Fruit fly (Drosophila melanogaster) whole organism, embryonic: Measurements from ENCODE around the gene CG42866.

Experiments
- CG11456 ChIP-seq: fragments of 200-800 bp; sonication (Bioruptor generic); IDR thresholded peaks from 3 replicates; pipeline ENCODE4 v1.3.6; 2022; ENCODE audit warnings: missing biosample characterization, missing genetic modification characterization
- CG12744 ChIP-seq: fragments of 200-800 bp; sonication (Bioruptor generic); optimal IDR thresholded peaks from 2 replicates; lab custom pipeline; 2016; ENCODE audit warnings: missing biosample characterization, missing genetic modification characterization
- CG14667 ChIP-seq: fragments of 200-800 bp; sonication (Bioruptor generic); IDR thresholded peaks from 2 replicates; pipeline ENCODE4 v1.3.6; 2022; ENCODE audit warnings: missing biosample characterization, missing genetic modification characterization
- CG17359 ChIP-seq: fragments of 200-800 bp; sonication (Bioruptor generic); optimal IDR thresholded peaks from 3 replicates; lab custom pipeline; 2018; ENCODE audit warnings: missing biosample characterization, mild to moderate bottlenecking, missing genetic modification characterization, moderate library complexity
- CG1792 ChIP-seq: fragments of 200-800 bp; sonication (Bioruptor generic); optimal IDR thresholded peaks from 2 replicates; lab custom pipeline; 2016; ENCODE audit warnings: missing biosample characterization, missing genetic modification characterization
- CG18476 ChIP-seq: fragments of 200-800 bp; sonication (Bioruptor generic); optimal IDR thresholded peaks from 2 replicates; lab custom pipeline; 2016; ENCODE audit warnings: missing biosample characterization, mild to moderate bottlenecking, missing genetic modification characterization
- CG18599 ChIP-seq: fragments of 200-800 bp; sonication (Bioruptor generic); optimal IDR thresholded peaks from 3 replicates; lab custom pipeline; 2017; ENCODE audit warnings: missing biosample characterization, missing genetic modification characterization, mild to moderate bottlenecking, moderate library complexity, missing genetic modification reagents
- CG18764 ChIP-seq: fragments of 200-800 bp; sonication (Bioruptor generic); optimal IDR thresholded peaks from 3 replicates; lab custom pipeline; 2016; ENCODE audit warnings: missing biosample characterization, missing genetic modification characterization
- CG2129 ChIP-seq: fragments of 200-800 bp; sonication (Bioruptor generic); IDR thresholded peaks from 2 replicates; pipeline ENCODE4 v1.3.6; 2022; ENCODE audit warnings: missing biosample characterization, missing genetic modification characterization; ENCODE audit not compliant: partially characterized antibody
- CG2199 ChIP-seq: fragments of 200-800 bp; sonication (Bioruptor generic); IDR thresholded peaks from 3 replicates; pipeline ENCODE4 v1.3.6; 2022; ENCODE audit warnings: missing biosample characterization, missing genetic modification characterization
- CG30431 ChIP-seq: fragments of 200-800 bp; sonication (Bioruptor generic); optimal IDR thresholded peaks from 2 replicates; lab custom pipeline; 2017; ENCODE audit warnings: missing biosample characterization, missing genetic modification characterization
- CG3065 ChIP-seq: fragments of 200-800 bp; sonication (Bioruptor generic); optimal IDR thresholded peaks from 2 replicates; lab custom pipeline; 2016; ENCODE audit warnings: missing biosample characterization, missing genetic modification characterization
- CG34376 ChIP-seq: fragments of 200-800 bp; sonication (Bioruptor generic); optimal IDR thresholded peaks from 2 replicates; lab custom pipeline; 2018; ENCODE audit warnings: missing biosample characterization, mild to moderate bottlenecking, missing genetic modification characterization
- CG3726 ChIP-seq: fragments of 200-800 bp; sonication (Bioruptor generic); IDR thresholded peaks from 3 replicates; pipeline ENCODE4, ENCODE4 v1.3.6; 2022; ENCODE audit warnings: missing biosample characterization, missing genetic modification characterization
- CG3838 ChIP-seq: fragments of 200-800 bp; sonication (Bioruptor generic); optimal IDR thresholded peaks from 3 replicates; lab custom pipeline; 2016; ENCODE audit warnings: missing biosample characterization, missing genetic modification characterization
- CG42726 ChIP-seq: fragments of 200-800 bp; sonication (Bioruptor generic); IDR thresholded peaks from 2 replicates; pipeline ENCODE4 v1.3.6; 2022; ENCODE audit warnings: missing biosample characterization, missing genetic modification characterization; ENCODE audit not compliant: partially characterized antibody
- CG4707 ChIP-seq: fragments of 200-800 bp; sonication (Bioruptor generic); optimal IDR thresholded peaks from 2 replicates; lab custom pipeline; 2018; ENCODE audit warnings: missing biosample characterization, mild to moderate bottlenecking, missing genetic modification characterization, moderate library complexity
- CG4820 ChIP-seq: fragments of 200-800 bp; sonication (Bioruptor generic); optimal IDR thresholded peaks from 3 replicates; lab custom pipeline; 2016; ENCODE audit warnings: missing biosample characterization, missing genetic modification characterization
- CG6791 ChIP-seq: fragments of 200-800 bp; sonication (Bioruptor generic); IDR thresholded peaks from 3 replicates; pipeline ENCODE4 v1.3.6; 2022; ENCODE audit warnings: missing biosample characterization, missing genetic modification characterization; ENCODE audit not compliant: partially characterized antibody
- CG7839 ChIP-seq: fragments of 200-800 bp; sonication (Bioruptor generic); optimal IDR thresholded peaks from 3 replicates; lab custom pipeline; 2018; ENCODE audit warnings: missing biosample characterization, mild to moderate bottlenecking, missing genetic modification characterization, moderate library complexity
- CG9817 ChIP-seq: fragments of 200-800 bp; sonication (Bioruptor generic); optimal IDR thresholded peaks from 2 replicates; lab custom pipeline; 2018; ENCODE audit warnings: missing biosample characterization, mild to moderate bottlenecking, missing genetic modification characterization, moderate library complexity
- Deaf1 ChIP-seq: fragments of 200-800 bp; optimal IDR thresholded peaks from 3 replicates; lab custom pipeline; 2019; ENCODE audit warnings: missing biosample characterization, mild to moderate bottlenecking, missing genetic modification characterization, moderate library complexity
- Dek ChIP-seq: fragments of 200-800 bp; sonication (Bioruptor generic); optimal IDR thresholded peaks from 3 replicates; lab custom pipeline; 2019; ENCODE audit warnings: missing biosample characterization, mild to moderate bottlenecking, missing genetic modification characterization, moderate library complexity
- Dll ChIP-seq: fragments of 200-800 bp; sonication (Bioruptor generic); IDR thresholded peaks from 4 replicates; pipeline ENCODE4 v1.3.6; 2022; ENCODE audit warnings: missing biosample characterization, missing genetic modification characterization; ENCODE audit not compliant: partially characterized antibody
- E2f2 ChIP-seq: fragments of 200-800 bp; sonication (Bioruptor generic); IDR thresholded peaks from 2 replicates; pipeline ENCODE4 v1.3.6; 2022; ENCODE audit warnings: missing biosample characterization, missing genetic modification characterization
- Ets97D ChIP-seq: fragments of 200-800 bp; sonication (Bioruptor generic); optimal IDR thresholded peaks from 3 replicates; lab custom pipeline; 2016; ENCODE audit warnings: missing biosample characterization, missing genetic modification characterization
- Fer1 ChIP-seq: fragments of 200-800 bp; sonication (Bioruptor generic); optimal IDR thresholded peaks from 2 replicates; lab custom pipeline; 2017; ENCODE audit warnings: missing biosample characterization, mild to moderate bottlenecking, missing genetic modification characterization
- Gsc ChIP-seq: fragments of 200-800 bp; sonication (Bioruptor generic); IDR thresholded peaks from 2 replicates; pipeline ENCODE4 v1.3.6; 2022; ENCODE audit warnings: missing biosample characterization, missing genetic modification characterization
- Hsf ChIP-seq: fragments of 200-800 bp; sonication (Bioruptor generic); optimal IDR thresholded peaks from 3 replicates; lab custom pipeline; 2016; ENCODE audit warnings: missing biosample characterization, missing genetic modification characterization
- MTF-1 ChIP-seq: fragments of 200-800 bp; sonication (Bioruptor generic); optimal IDR thresholded peaks from 2 replicates; lab custom pipeline; 2018; ENCODE audit warnings: missing biosample characterization, mild to moderate bottlenecking, missing genetic modification characterization, borderline replicate concordance
- Med ChIP-seq: fragments of 200-800 bp; sonication (Bioruptor generic); peaks from one replicate; lab custom pipeline; 2016; ENCODE audit warnings: missing biosample characterization, missing genetic modification characterization, mild to moderate bottlenecking, inconsistent platforms, moderate library complexity
- NFAT ChIP-seq: fragments of 200-800 bp; sonication (Bioruptor generic); IDR thresholded peaks from 2 replicates; pipeline ENCODE4 v1.3.6; 2022; ENCODE audit warnings: missing biosample characterization, missing genetic modification characterization
- Neu2 ChIP-seq: fragments of 200-800 bp; sonication (Bioruptor generic); optimal IDR thresholded peaks from 3 replicates; lab custom pipeline; 2016; ENCODE audit warnings: missing biosample characterization, missing genetic modification characterization, borderline replicate concordance
- Nf-YA ChIP-seq: fragments of 200-800 bp; sonication (Bioruptor generic); IDR thresholded peaks from 2 replicates; pipeline ENCODE4 v1.3.6; 2022; ENCODE audit warnings: missing biosample characterization, missing genetic modification characterization
- Pdp1 ChIP-seq, 2 experiments: fragments of 200-800 bp; sonication (Bioruptor generic); optimal IDR thresholded peaks; 3 replicates each; lab custom pipeline; 2016; ENCODE audit warnings: missing biosample characterization in 2 of 2, missing genetic modification characterization in 2 of 2, mild to moderate bottlenecking in 1 of 2, moderate library complexity in 1 of 2
- btn ChIP-seq: fragments of 200-800 bp; sonication (Bioruptor generic); optimal IDR thresholded peaks from 2 replicates; lab custom pipeline; 2016; ENCODE audit warnings: missing biosample characterization, missing genetic modification characterization
- crp ChIP-seq, 2 experiments: fragments of 200-800 bp; sonication (Bioruptor generic); optimal IDR thresholded peaks; 2 replicates in 1 of 2; 3 replicates in 1 of 2; lab custom pipeline; 2017; ENCODE audit warnings: missing biosample characterization in 2 of 2, missing genetic modification characterization in 2 of 2, mild to moderate bottlenecking in 1 of 2, moderate library complexity in 1 of 2
- emc ChIP-seq: fragments of 200-800 bp; sonication (Bioruptor generic); optimal IDR thresholded peaks from 2 replicates; lab custom pipeline; 2016; ENCODE audit warnings: missing biosample characterization, missing genetic modification characterization
- exex ChIP-seq: fragments of 200-800 bp; sonication (Bioruptor generic); optimal IDR thresholded peaks from 4 replicates; lab custom pipeline; 2018; ENCODE audit warnings: missing biosample characterization, mild to moderate bottlenecking, missing genetic modification characterization, moderate library complexity
- ham ChIP-seq: fragments of 200-800 bp; sonication (Bioruptor generic); IDR thresholded peaks from 2 replicates; pipeline ENCODE4 v1.3.6; 2022; ENCODE audit warnings: missing biosample characterization, missing genetic modification characterization
- nau ChIP-seq: fragments of 200-800 bp; sonication (Bioruptor generic); optimal IDR thresholded peaks from 3 replicates; lab custom pipeline; 2017; ENCODE audit warnings: missing biosample characterization, mild to moderate bottlenecking, missing genetic modification characterization, missing genetic modification reagents
- odd ChIP-seq: fragments of 200-800 bp; sonication (Bioruptor generic); optimal IDR thresholded peaks from 2 replicates; lab custom pipeline; 2017; ENCODE audit warnings: missing biosample characterization, mild to moderate bottlenecking, missing genetic modification characterization
- psq ChIP-seq: fragments of 200-800 bp; sonication (Bioruptor generic); optimal IDR thresholded peaks from 2 replicates; lab custom pipeline; 2017; ENCODE audit warnings: missing biosample characterization, missing genetic modification characterization
- pzg ChIP-seq: fragments of 200-800 bp; sonication (Bioruptor generic); optimal IDR thresholded peaks from 3 replicates; lab custom pipeline; 2018; ENCODE audit warnings: missing biosample characterization, mild to moderate bottlenecking, missing genetic modification characterization, moderate library complexity
- sens ChIP-seq: fragments of 200-800 bp; sonication (Bioruptor generic); peaks from one replicate; lab custom pipeline; 2016; ENCODE audit warnings: missing biosample characterization, missing genetic modification characterization
- sim ChIP-seq: fragments of 200-800 bp; sonication (Bioruptor generic); IDR thresholded peaks from 2 replicates; pipeline ENCODE4 v1.3.6; 2022; ENCODE audit warnings: missing biosample characterization, missing genetic modification characterization
- sob ChIP-seq: fragments of 200-800 bp; sonication (Bioruptor generic); IDR thresholded peaks from 2 replicates; pipeline ENCODE4 v1.3.6; 2022; ENCODE audit warnings: missing biosample characterization, missing genetic modification characterization
- sqz ChIP-seq: fragments of 200-800 bp; sonication (Bioruptor generic); optimal IDR thresholded peaks from 3 replicates; lab custom pipeline; 2018; ENCODE audit warnings: missing biosample characterization, mild to moderate bottlenecking, missing genetic modification characterization
- stwl ChIP-seq: fragments of 200-800 bp; sonication (Bioruptor generic); optimal IDR thresholded peaks from 3 replicates; lab custom pipeline; 2018; ENCODE audit warnings: missing biosample characterization, mild to moderate bottlenecking, missing genetic modification characterization, moderate library complexity
- trh ChIP-seq: fragments of 200-800 bp; sonication (Bioruptor generic); optimal IDR thresholded peaks from 2 replicates; lab custom pipeline; 2016; ENCODE audit warnings: missing biosample characterization, missing genetic modification characterization
- yki ChIP-seq: fragments of >200 bp; optimal IDR thresholded peaks from 3 replicates; lab custom pipeline; 2018
- zfh1 ChIP-seq: fragments of 200-800 bp; sonication (Bioruptor generic); IDR thresholded peaks from 3 replicates; pipeline ENCODE4 v1.3.6; 2022; ENCODE audit warnings: missing biosample characterization, missing genetic modification characterization

Gene CG42866

dm6 chr2L:19915195-19915594 is 46.3 kb downstream of the CG42866 start (continued):
- TF ChIP-seq CG3838 (GFP tag; lab: Kevin White, UChicago) = no peak
- TF ChIP-seq CG30431 = no peak
- no peak for TF ChIP-seq CG12744 (GFP tag; lab: Kevin White, UChicago)
- TF ChIP-seq stwl (tag; lab: Kevin White, UChicago) = peak; percentile 66
- TF ChIP-seq Dll (GFP tag; lab: Robert Waterston, UW) = no peak
- no peak for TF ChIP-seq sens
- TF ChIP-seq nau (GFP tag; lab: Kevin White, UChicago) = no peak
- no peak for TF ChIP-seq sqz (GFP tag; lab: Kevin White, UChicago)
- TF ChIP-seq trh (GFP tag; lab: Kevin White, UChicago) = no peak
- TF ChIP-seq Deaf1 (tag; lab: Kevin White, UChicago) = no peak
- no peak for TF ChIP-seq yki
- TF ChIP-seq Pdp1 (GFP tag; optimal IDR thresholded peaks at IDR 0.05; lab: Kevin White, UChicago) = no peak
- TF ChIP-seq Med (GFP tag; lab: Kevin White, UChicago) = peak; percentile 53
- no peak for TF ChIP-seq ham
- no peak for TF ChIP-seq CG4820
- no peak for TF ChIP-seq CG4707 (GFP tag; lab: Kevin White, UChicago)
- TF ChIP-seq zfh1 (GFP tag; lab: Robert Waterston, UW) = no peak
- TF ChIP-seq Fer1 (GFP tag; lab: Kevin White, UChicago) = no peak
- no peak for TF ChIP-seq CG9817
- TF ChIP-seq CG18476 (GFP tag; lab: Kevin White, UChicago) = no peak
- TF ChIP-seq CG18599 (GFP tag; lab: Kevin White, UChicago) = no peak
- TF ChIP-seq CG11456 (GFP tag; lab: Robert Waterston, UW) = no peak
- TF ChIP-seq crp (GFP tag; optimal IDR thresholded peaks at IDR 0.05; lab: Kevin White, UChicago) = no peak
- TF ChIP-seq Nf-YA (GFP tag; lab: Robert Waterston, UW) = no peak
- no peak for TF ChIP-seq CG2129
- no peak for TF ChIP-seq NFAT (GFP tag; lab: Robert Waterston, UW)
- TF ChIP-seq Gsc (GFP tag; lab: Robert Waterston, UW) = no peak
- no peak for TF ChIP-seq Neu2 (GFP tag; lab: Kevin White, UChicago)
- TF ChIP-seq Dek = no peak
- no peak for TF ChIP-seq CG42726
- TF ChIP-seq MTF-1 (GFP tag; lab: Kevin White, UChicago) = no peak
- no peak for TF ChIP-seq sim
- TF ChIP-seq CG6791 (GFP tag; lab: Robert Waterston, UW) = peak; percentile 55; the same call in 1 of the 3 replicates
- no peak for TF ChIP-seq CG17359 (tag; lab: Kevin White, UChicago)
- no peak for TF ChIP-seq CG18764 (GFP tag; lab: Kevin White, UChicago)
- no peak for TF ChIP-seq exex
- no peak for TF ChIP-seq CG3726 (GFP tag; lab: Robert Waterston, UW)
- TF ChIP-seq emc = no peak
- no peak for TF ChIP-seq CG14667 (GFP tag; lab: Robert Waterston, UW)
- TF ChIP-seq CG34376 = no peak
- TF ChIP-seq Ets97D = peak; percentile 33
- TF ChIP-seq CG3065 (GFP tag; lab: Kevin White, UChicago) = no peak
- no peak for TF ChIP-seq psq
- TF ChIP-seq CG1792 (GFP tag; lab: Kevin White, UChicago) = no peak
- TF ChIP-seq CG2199 (GFP tag; lab: Robert Waterston, UW) = peak; percentile 85
- no peak for TF ChIP-seq CG7839 (tag; lab: Kevin White, UChicago)
- no peak for TF ChIP-seq Hsf
- no peak for TF ChIP-seq odd (GFP tag; lab: Kevin White, UChicago)
- 0 out of 2 replicates have a peak, but pooled peaks have one; percentile 29 for TF ChIP-seq E2f2 (GFP tag; lab: Robert Waterston, UW)
- no peak for TF ChIP-seq pzg
- no peak for TF ChIP-seq sob
- no peak for TF ChIP-seq btn (GFP tag; lab: Kevin White, UChicago)
